Fruit fly (Drosophila melanogaster) whole organism, prepupa: ENCODE results near the gene CG9147.

Experiments
- CG10631 ChIP-seq: fragments of 200-800 bp; sonication (Bioruptor generic); optimal IDR thresholded peaks from 2 replicates; lab custom pipeline; 2016; ENCODE audit warnings: missing biosample characterization, missing genetic modification characterization
- CG11762 ChIP-seq: fragments of 200-800 bp; sonication (Bioruptor generic); optimal IDR thresholded peaks from 3 replicates; lab custom pipeline; 2016; ENCODE audit warnings: missing biosample characterization, missing genetic modification characterization; ENCODE audit not compliant: insufficient read depth
- CG11902 ChIP-seq: fragments of 200-800 bp; sonication (Bioruptor generic); optimal IDR thresholded peaks from 3 replicates; lab custom pipeline; 2016; ENCODE audit warnings: missing biosample characterization, missing genetic modification characterization
- CG15336 ChIP-seq: fragments of 200-800 bp; sonication (Bioruptor generic); IDR thresholded peaks from 2 replicates; pipeline ENCODE4 v1.3.6; 2022; ENCODE audit warnings: missing biosample characterization, missing genetic modification characterization
- CG16779 ChIP-seq: fragments of 200-800 bp; sonication (Bioruptor generic); optimal IDR thresholded peaks from 3 replicates; lab custom pipeline; 2017; ENCODE audit warnings: missing biosample characterization, mild to moderate bottlenecking, missing genetic modification characterization
- CG3032 ChIP-seq: fragments of 200-800 bp; optimal IDR thresholded peaks from 2 replicates; lab custom pipeline; 2019; ENCODE audit warnings: missing biosample characterization, mild to moderate bottlenecking, missing genetic modification characterization, moderate library complexity
- CG31627 ChIP-seq: fragments of 200-800 bp; sonication (Bioruptor generic); optimal IDR thresholded peaks from 3 replicates; lab custom pipeline; 2016; ENCODE audit warnings: missing biosample characterization, missing genetic modification characterization
- CG34406 ChIP-seq: fragments of 200-800 bp; sonication (Bioruptor generic); optimal IDR thresholded peaks from 3 replicates; lab custom pipeline; 2016; ENCODE audit warnings: missing biosample characterization, missing genetic modification characterization
- CG3919 ChIP-seq: fragments of 200-800 bp; sonication (Bioruptor generic); optimal IDR thresholded peaks from 3 replicates; lab custom pipeline; 2016; ENCODE audit warnings: missing biosample characterization, missing genetic modification characterization
- CG6163 ChIP-seq: fragments of 200-800 bp; sonication (Bioruptor generic); IDR thresholded peaks from 3 replicates; pipeline ENCODE4 v1.3.6; 2022; ENCODE audit warnings: missing biosample characterization, missing genetic modification characterization
- CG6792 ChIP-seq: fragments of 200-800 bp; sonication (Bioruptor generic); optimal IDR thresholded peaks from 3 replicates; lab custom pipeline; 2016; ENCODE audit warnings: missing biosample characterization, missing genetic modification characterization
- CG6808 ChIP-seq: fragments of 200-800 bp; sonication (Bioruptor generic); optimal IDR thresholded peaks from 3 replicates; lab custom pipeline; 2017; ENCODE audit warnings: missing biosample characterization, missing genetic modification characterization, mild to moderate bottlenecking, moderate library complexity, missing genetic modification reagents
- CG6854 ChIP-seq: fragments of 200-800 bp; sonication (Bioruptor generic); optimal IDR thresholded peaks from 2 replicates; lab custom pipeline; 2017; ENCODE audit warnings: missing biosample characterization, mild to moderate bottlenecking, missing genetic modification characterization
- CG7368 ChIP-seq: fragments of 200-800 bp; sonication (Bioruptor generic); optimal IDR thresholded peaks from 3 replicates; lab custom pipeline; 2016; ENCODE audit warnings: missing biosample characterization, missing genetic modification characterization
- CG8119 ChIP-seq: fragments of 200-800 bp; sonication (Bioruptor generic); IDR thresholded peaks from 3 replicates; pipeline ENCODE4 v1.3.6; 2022; ENCODE audit warnings: missing biosample characterization, missing genetic modification characterization
- CG8319 ChIP-seq: fragments of 200-800 bp; sonication (Bioruptor generic); optimal IDR thresholded peaks from 3 replicates; lab custom pipeline; 2016; ENCODE audit warnings: missing biosample characterization, missing genetic modification characterization
- CG8632 ChIP-seq: fragments of 200-800 bp; sonication (Bioruptor generic); optimal IDR thresholded peaks from 3 replicates; lab custom pipeline; 2016; ENCODE audit warnings: missing biosample characterization, missing genetic modification characterization
- CG9139 ChIP-seq: fragments of 200-800 bp; sonication (Bioruptor generic); optimal IDR thresholded peaks from 3 replicates; lab custom pipeline; 2017; ENCODE audit warnings: missing biosample characterization, mild to moderate bottlenecking, missing genetic modification characterization
- Eip75B ChIP-seq: fragments of 200-800 bp; sonication (Bioruptor generic); optimal IDR thresholded peaks from 3 replicates; lab custom pipeline; 2016; ENCODE audit warnings: missing biosample characterization, missing genetic modification characterization
- Eip78C ChIP-seq: fragments of 200-800 bp; sonication (Bioruptor generic); peaks from one replicate; lab custom pipeline; 2016; ENCODE audit warnings: missing biosample characterization, missing genetic modification characterization
- Eip93F ChIP-seq: fragments of 200-800 bp; sonication (Bioruptor generic); optimal IDR thresholded peaks from 2 replicates; lab custom pipeline; 2016; ENCODE audit warnings: missing biosample characterization, mild to moderate bottlenecking, missing genetic modification characterization
- Ets21C ChIP-seq: fragments of 200-800 bp; sonication (Bioruptor generic); optimal IDR thresholded peaks from 3 replicates; lab custom pipeline; 2016; ENCODE audit warnings: missing biosample characterization, missing genetic modification characterization
- Ets96B ChIP-seq: fragments of 200-800 bp; optimal IDR thresholded peaks from 2 replicates; lab custom pipeline; 2019; ENCODE audit warnings: missing biosample characterization, mild to moderate bottlenecking, missing genetic modification characterization, moderate library complexity
- Gug ChIP-seq: fragments of 200-800 bp; sonication (Bioruptor generic); IDR thresholded peaks from 2 replicates; pipeline ENCODE4 v1.3.6; 2022; ENCODE audit warnings: missing biosample characterization, missing genetic modification characterization
- Hr38 ChIP-seq: sonication (Bioruptor generic); optimal IDR thresholded peaks from 2 replicates; lab custom pipeline; 2016; ENCODE audit warnings: missing biosample characterization, missing genetic modification characterization
- Hr39 ChIP-seq: fragments of 200-800 bp; sonication (Bioruptor generic); optimal IDR thresholded peaks from 2 replicates; lab custom pipeline; 2016; ENCODE audit warnings: missing biosample characterization, missing genetic modification characterization
- Lpt ChIP-seq: fragments of 200-800 bp; sonication (Bioruptor generic); optimal IDR thresholded peaks from 3 replicates; lab custom pipeline; 2016; ENCODE audit warnings: missing biosample characterization, missing genetic modification characterization
- Met ChIP-seq: fragments of 200-800 bp; sonication (Bioruptor generic); optimal IDR thresholded peaks from 3 replicates; lab custom pipeline; 2016; ENCODE audit warnings: missing biosample characterization, missing genetic modification characterization
- OdsH ChIP-seq: fragments of 200-800 bp; sonication (Bioruptor generic); optimal IDR thresholded peaks from 3 replicates; lab custom pipeline; 2016; ENCODE audit warnings: missing biosample characterization, missing genetic modification characterization
- Sox102F ChIP-seq: fragments of 200-800 bp; sonication (Bioruptor generic); optimal IDR thresholded peaks from 2 replicates; lab custom pipeline; 2016; ENCODE audit warnings: missing biosample characterization, mild to moderate bottlenecking, missing genetic modification characterization
- Sox15 ChIP-seq: fragments of 200-800 bp; sonication (Bioruptor generic); optimal IDR thresholded peaks from 3 replicates; lab custom pipeline; 2016; ENCODE audit warnings: missing biosample characterization, missing genetic modification characterization
- achi ChIP-seq: fragments of 200-800 bp; sonication (Bioruptor generic); optimal IDR thresholded peaks from 3 replicates; lab custom pipeline; 2016; ENCODE audit warnings: missing biosample characterization, missing genetic modification characterization
- acj6 ChIP-seq: fragments of 200-800 bp; sonication (Bioruptor generic); optimal IDR thresholded peaks from 3 replicates; lab custom pipeline; 2016; ENCODE audit warnings: missing biosample characterization, missing genetic modification characterization
- cyc ChIP-seq: fragments of 200-800 bp; sonication (Bioruptor generic); optimal IDR thresholded peaks from 3 replicates; lab custom pipeline; 2016; ENCODE audit warnings: missing biosample characterization, missing genetic modification characterization
- dsx ChIP-seq: fragments of 200-800 bp; optimal IDR thresholded peaks from 3 replicates; lab custom pipeline; 2019; ENCODE audit warnings: missing biosample characterization, mild to moderate bottlenecking, missing genetic modification characterization, moderate library complexity; ENCODE audit not compliant: poor library complexity, severe bottlenecking
- eg ChIP-seq: fragments of 200-800 bp; sonication (Bioruptor generic); IDR thresholded peaks from 3 replicates; pipeline ENCODE4 v1.3.6; 2022; ENCODE audit warnings: missing biosample characterization, missing genetic modification characterization
- esn ChIP-seq: fragments of 200-800 bp; sonication (Bioruptor generic); optimal IDR thresholded peaks from 2 replicates; lab custom pipeline; 2016; ENCODE audit warnings: missing biosample characterization, mild to moderate bottlenecking, missing genetic modification characterization, moderate library complexity
- fd59A ChIP-seq: fragments of 200-800 bp; sonication (Bioruptor generic); optimal IDR thresholded peaks from 2 replicates; lab custom pipeline; 2017; ENCODE audit warnings: missing biosample characterization, mild to moderate bottlenecking, missing genetic modification characterization, missing genetic modification reagents
- fkh ChIP-seq: fragments of 200-800 bp; sonication (Bioruptor generic); optimal IDR thresholded peaks from 3 replicates; lab custom pipeline; 2017; ENCODE audit warnings: missing biosample characterization, mild to moderate bottlenecking, missing genetic modification characterization, moderate library complexity
- lz ChIP-seq: fragments of 200-800 bp; sonication (Bioruptor generic); optimal IDR thresholded peaks from 3 replicates; lab custom pipeline; 2016; ENCODE audit warnings: missing biosample characterization, missing genetic modification characterization
- net ChIP-seq: fragments of 200-800 bp; sonication (Bioruptor generic); optimal IDR thresholded peaks from 3 replicates; lab custom pipeline; 2016; ENCODE audit warnings: missing biosample characterization, missing genetic modification characterization
- spab ChIP-seq: fragments of 200-800 bp; sonication (Bioruptor generic); optimal IDR thresholded peaks from 2 replicates; lab custom pipeline; 2017; ENCODE audit warnings: missing biosample characterization, mild to moderate bottlenecking, missing genetic modification characterization, missing genetic modification reagents
- svp ChIP-seq: fragments of 200-800 bp; sonication (Bioruptor generic); peaks from one replicate; lab custom pipeline; 2016; ENCODE audit warnings: missing biosample characterization, missing genetic modification characterization
- topi ChIP-seq: fragments of 200-800 bp; sonication (Bioruptor generic); optimal IDR thresholded peaks from 3 replicates; lab custom pipeline; 2016; ENCODE audit warnings: missing biosample characterization, missing genetic modification characterization

Gene CG9147

dm6 chr2L:6031838-6032237, 34.0 kb upstream of the CG9147 start (continued):
- TF ChIP-seq CG34406 = peak; percentile 19
- no peak for TF ChIP-seq OdsH (GFP tag; lab: Kevin White, UChicago)
- TF ChIP-seq CG3032 (tag; lab: Kevin White, UChicago) = peak; percentile 61
- TF ChIP-seq CG9139 (GFP tag; lab: Kevin White, UChicago) = peak; percentile 9
- TF ChIP-seq CG15336 (GFP tag; lab: Robert Waterston, UW) = peak; percentile 49
- TF ChIP-seq Sox102F (GFP tag; lab: Kevin White, UChicago) = no peak
- peak; percentile 13; the same call in 1 of the 2 replicates for TF ChIP-seq Gug (GFP tag; lab: Robert Waterston, UW)
- TF ChIP-seq CG8632 (GFP tag; lab: Kevin White, UChicago) = peak; percentile 12
- peak; percentile 86 for TF ChIP-seq Eip78C (GFP tag; lab: Kevin White, UChicago)
- TF ChIP-seq CG11902 (GFP tag; lab: Kevin White, UChicago) = peak; percentile 8
- TF ChIP-seq CG3919 (GFP tag; lab: Kevin White, UChicago) = no peak
- peak; percentile 12 for TF ChIP-seq acj6
- peak; percentile 59; the same call in 2 of the 3 replicates for TF ChIP-seq eg
- no peak for TF ChIP-seq CG10631 (GFP tag; lab: Kevin White, UChicago)
- peak; percentile 73 for TF ChIP-seq CG6163 (GFP tag; lab: Robert Waterston, UW)
- peak; percentile 49 for TF ChIP-seq spab (GFP tag; lab: Kevin White, UChicago)
- TF ChIP-seq esn = peak; percentile 45
- no peak for TF ChIP-seq Eip93F (GFP tag; lab: Kevin White, UChicago)
- peak; percentile 27 for TF ChIP-seq achi (GFP tag; lab: Kevin White, UChicago)
- TF ChIP-seq lz (GFP tag; lab: Kevin White, UChicago) = peak; percentile 40
- no peak for TF ChIP-seq fkh (GFP tag; lab: Kevin White, UChicago)
- TF ChIP-seq CG7368 (GFP tag; lab: Kevin White, UChicago) = no peak

- TF ChIP-seq dsx (GFP tag; lab: Kevin White, UChicago) = no peak
- no peak for TF ChIP-seq CG8632 (GFP tag; lab: Kevin White, UChicago)
- TF ChIP-seq Hr38 (GFP tag; lab: Kevin White, UChicago) = no peak
- no peak for TF ChIP-seq Met (GFP tag; lab: Kevin White, UChicago)
- TF ChIP-seq CG8319 (GFP tag; lab: Kevin White, UChicago) = no peak
- no peak for TF ChIP-seq net (GFP tag; lab: Kevin White, UChicago)
- no peak for TF ChIP-seq cyc (GFP tag; lab: Kevin White, UChicago)
- TF ChIP-seq Sox15 (GFP tag; lab: Kevin White, UChicago) = no peak
- TF ChIP-seq Eip75B (GFP tag; lab: Kevin White, UChicago) = no peak
Measured at dm6 chr2L:6034344-6034743, 31.5 kb upstream of the CG9147 start, which contains the start of gene CG9109. TSS of gene CG9109 (minus strand) at chr2L:6034423.

dm6 chr2L:6035155-6035554, 30.6 kb upstream of the CG9147 start:
- TF ChIP-seq svp (GFP tag; lab: Kevin White, UChicago) (peak; percentile 91), CG6808 (GFP tag; lab: Kevin White, UChicago) (no peak)

dm6 chr2L:6036710-6037109, 29.1 kb upstream of the CG9147 start, which contains the start of gene mtm:
TSS of gene mtm (minus strand) at chr2L:6037015.
- no peak for TF ChIP-seq acj6
- peak; percentile 66 for TF ChIP-seq CG6808 (GFP tag; lab: Kevin White, UChicago)
- peak; percentile 69 for TF ChIP-seq Eip78C (GFP tag; lab: Kevin White, UChicago)
- TF ChIP-seq Lpt (GFP tag; lab: Kevin White, UChicago) = no peak
- TF ChIP-seq, all 60 proteins: peak for 2

dm6 chr2L:6037830-6038229, 28.0 kb upstream of the CG9147 start, which contains the start of the genes CG9117 and CG31643:
TSS of gene CG9117 (minus strand) at chr2L:6037902.
TSS of gene CG31643 (plus strand) at chr2L:6038117.
- TF ChIP-seq Eip78C (GFP tag; lab: Kevin White, UChicago) = peak; percentile 84
- no peak for TF ChIP-seq Ets96B
- no peak for TF ChIP-seq CG6163 (GFP tag; lab: Robert Waterston, UW)
- peak; percentile 46 for TF ChIP-seq CG3032 (tag; lab: Kevin White, UChicago)
- TF ChIP-seq net (GFP tag; lab: Kevin White, UChicago) = peak; percentile 40
- peak; percentile 51 for TF ChIP-seq CG6792 (GFP tag; lab: Kevin White, UChicago)
- TF ChIP-seq Met (GFP tag; lab: Kevin White, UChicago) = no peak
- TF ChIP-seq cyc (GFP tag; lab: Kevin White, UChicago) = peak; percentile 67
- peak; percentile 73 for TF ChIP-seq CG31627 (GFP tag; lab: Kevin White, UChicago)
- no peak for TF ChIP-seq CG8119 (GFP tag; lab: Robert Waterston, UW)
- no peak for TF ChIP-seq fd59A (GFP tag; lab: Kevin White, UChicago)
- TF ChIP-seq svp (GFP tag; lab: Kevin White, UChicago) = peak; percentile 95
- TF ChIP-seq CG6854 (GFP tag; lab: Kevin White, UChicago) = no peak
- TF ChIP-seq CG16779 (tag; lab: Kevin White, UChicago) = no peak
- peak; percentile 18 for TF ChIP-seq CG11762 (GFP tag; lab: Kevin White, UChicago)
- peak; percentile 73 for TF ChIP-seq Hr39 (GFP tag; lab: Kevin White, UChicago)
- TF ChIP-seq Ets21C (GFP tag; lab: Kevin White, UChicago) = no peak
- TF ChIP-seq topi (GFP tag; lab: Kevin White, UChicago) = peak; percentile 62
- peak; percentile 55 for TF ChIP-seq CG34406
- no peak for TF ChIP-seq Hr38 (GFP tag; lab: Kevin White, UChicago)
